Worm (Caenorhabditis elegans) whole organism, early embryonic: ENCODE results near the gene F47B8.14.

Experiments
- B0310.2 ChIP-seq: sonication (generic microtip); optimal IDR thresholded peaks from 2 replicates; lab custom pipeline; 2016; ENCODE audit warnings: mild to moderate bottlenecking, missing genetic modification characterization, missing compliant biosample characterization
- F13C5.2 ChIP-seq: sonication (generic microtip); optimal IDR thresholded peaks from 2 replicates; lab custom pipeline; 2017; ENCODE audit warnings: mild to moderate bottlenecking, missing genetic modification characterization, inconsistent platforms, missing compliant biosample characterization
- aly-1 ChIP-seq: sonication (generic microtip); optimal IDR thresholded peaks from 2 replicates; lab custom pipeline; 2016; ENCODE audit warnings: missing genetic modification characterization, missing compliant biosample characterization
- ama-1 ChIP-seq: fragments of 150-350 bp; optimal IDR thresholded peaks from 2 replicates; lab custom pipeline; 2014
- ceh-36 ChIP-seq: sonication (generic microtip); optimal IDR thresholded peaks from 2 replicates; lab custom pipeline; 2016; ENCODE audit warnings: missing genetic modification characterization, inconsistent platforms, missing compliant biosample characterization
- flt-1 ChIP-seq: fragments of 200-800 bp; sonication (Bioruptor generic); IDR thresholded peaks from 2 replicates; pipeline ENCODE4 v1.3.6; 2022; ENCODE audit warnings: missing genetic modification characterization, missing compliant biosample characterization
- hmbx-1 ChIP-seq: sonication (generic microtip); optimal IDR thresholded peaks from 2 replicates; lab custom pipeline; 2016; ENCODE audit warnings: mild to moderate bottlenecking, missing genetic modification characterization, missing compliant biosample characterization
- hmg-4 ChIP-seq: fragments of 200-800 bp; sonication (Bioruptor generic); optimal IDR thresholded peaks from 2 replicates; lab custom pipeline; 2018; ENCODE audit warnings: mild to moderate bottlenecking, missing genetic modification characterization, missing compliant biosample characterization
- pes-1 ChIP-seq: fragments of 200-800 bp; sonication (Bioruptor generic); IDR thresholded peaks from 2 replicates; pipeline ENCODE4 v1.3.6; 2022; ENCODE audit warnings: missing genetic modification reagents, missing genetic modification characterization, missing compliant biosample characterization
- sea-1 ChIP-seq: fragments of 200-800 bp; sonication (Bioruptor generic); conservative IDR thresholded peaks from 2 replicates; pipeline ENCODE4 v1.3.6; 2022; ENCODE audit warnings: missing genetic modification characterization, missing compliant biosample characterization
- tbx-11 ChIP-seq: fragments of 200-800 bp; sonication (Bioruptor generic); IDR thresholded peaks from 2 replicates; pipeline ENCODE4 v1.3.6; 2022; ENCODE audit warnings: missing genetic modification characterization, missing compliant biosample characterization
- tbx-37 ChIP-seq: fragments of 200-800 bp; sonication (Bioruptor generic); conservative IDR thresholded peaks from 2 replicates; pipeline ENCODE4 v1.3.6; 2022; ENCODE audit warnings: missing genetic modification reagents, missing genetic modification characterization, missing compliant biosample characterization
- tra-4 ChIP-seq: sonication (generic microtip); optimal IDR thresholded peaks from 2 replicates; lab custom pipeline; 2017; ENCODE audit warnings: missing genetic modification characterization, missing compliant biosample characterization

ce11 chrV:14364586-14365248 is 44.4 kb downstream of the F47B8.14 start:
- TF ChIP-seq F13C5.2 (tag; lab: Kevin White, UChicago) (no peak), ama-1 (no peak), hmbx-1 (tag; lab: Kevin White, UChicago) (no peak), tbx-11 (GFP tag; lab: Robert Waterston, UW) (no peak), B0310.2 (tag; lab: Kevin White, UChicago) (no peak), tbx-37 (GFP tag; lab: Robert Waterston, UW) (no peak), flt-1 (GFP tag; lab: Robert Waterston, UW) (no peak), pes-1 (GFP tag; lab: Robert Waterston, UW) (no peak), tra-4 (tag; lab: Kevin White, UChicago) (no peak), ceh-36 (tag; lab: Kevin White, UChicago) (no peak), aly-1 (tag; lab: Kevin White, UChicago) (no peak), hmg-4 (GFP tag; lab: Kevin White, UChicago) (no peak), sea-1 (GFP tag; lab: Robert Waterston, UW) (no peak)
